Fruit fly (Drosophila melanogaster) whole organism, embryonic: ENCODE measurements around the gene Hex-t2.

ENCODE experiments used
- CG11093 ChIP-seq: fragments of 200-800 bp; sonication (Bioruptor generic); IDR thresholded peaks from 3 replicates; pipeline ENCODE4 v1.3.6; 2022; ENCODE audit warnings: missing biosample characterization, missing genetic modification characterization
- CG12391 ChIP-seq: fragments of 200-800 bp; sonication (Bioruptor generic); optimal IDR thresholded peaks from 3 replicates; lab custom pipeline; 2018; ENCODE audit warnings: missing biosample characterization, mild to moderate bottlenecking, missing genetic modification characterization, moderate library complexity
- CG12659 ChIP-seq: fragments of 200-800 bp; sonication (Bioruptor generic); optimal IDR thresholded peaks from 3 replicates; lab custom pipeline; 2017; ENCODE audit warnings: mild to moderate bottlenecking, missing biosample characterization, missing genetic modification reagents, missing genetic modification characterization
- CG13775 ChIP-seq: fragments of 200-800 bp; sonication (Bioruptor generic); optimal IDR thresholded peaks from 3 replicates; lab custom pipeline; 2017; ENCODE audit warnings: missing biosample characterization, mild to moderate bottlenecking, missing genetic modification characterization
- CG3065 ChIP-seq: fragments of 200-800 bp; sonication (Bioruptor generic); optimal IDR thresholded peaks from 2 replicates; lab custom pipeline; 2016; ENCODE audit warnings: missing biosample characterization, missing genetic modification characterization
- CG4282 ChIP-seq: fragments of 200-800 bp; sonication (Bioruptor generic); optimal IDR thresholded peaks from 2 replicates; lab custom pipeline; 2016; ENCODE audit warnings: missing biosample characterization, missing genetic modification characterization
- CG4360 ChIP-seq: fragments of 200-800 bp; sonication (Bioruptor generic); IDR thresholded peaks from 2 replicates; pipeline ENCODE4 v1.3.6; 2022; ENCODE audit warnings: missing biosample characterization, missing genetic modification characterization
- Hey ChIP-seq: fragments of 200-800 bp; sonication (Bioruptor generic); optimal IDR thresholded peaks from 3 replicates; lab custom pipeline; 2018; ENCODE audit warnings: missing biosample characterization, mild to moderate bottlenecking, missing genetic modification characterization
- NC2α ChIP-seq: fragments of 200-800 bp; sonication (Bioruptor generic); optimal IDR thresholded peaks from 2 replicates; lab custom pipeline; 2016; ENCODE audit warnings: missing biosample characterization, missing genetic modification characterization
- mam ChIP-seq: fragments of 200-800 bp; sonication (Bioruptor generic); optimal IDR thresholded peaks from 3 replicates; lab custom pipeline; 2016; ENCODE audit warnings: missing biosample characterization, missing genetic modification characterization
- pan ChIP-seq, 4 experiments: fragments of >200 bp in 3 of 4; fragments of 200-800 bp in 1 of 4; sonication (Bioruptor generic) in 1 of 4; optimal IDR thresholded peaks in 3 of 4; IDR thresholded peaks in 1 of 4; 2 replicates each; pipeline versions ENCODE4 v1.3.6 to Lab custom; 2017 to 2022; ENCODE audit warnings: missing biosample characterization in 2 of 4, missing genetic modification characterization in 2 of 4, mixed read lengths in 1 of 4
- pita ChIP-seq: fragments of 200-800 bp; sonication (Bioruptor generic); optimal IDR thresholded peaks from 2 replicates; lab custom pipeline; 2017; ENCODE audit warnings: missing biosample characterization, mild to moderate bottlenecking, missing genetic modification characterization
- tin ChIP-seq: fragments of 200-800 bp; sonication (Bioruptor generic); optimal IDR thresholded peaks from 3 replicates; lab custom pipeline; 2016; ENCODE audit warnings: missing biosample characterization, missing genetic modification characterization

dm6 chr3R:26432978-26433377 lies 17.5 kb upstream of the Hex-t2 start:
- TF ChIP-seq CG4282 (no peak), mam (GFP tag; lab: Kevin White, UChicago) (no peak), pita (GFP tag; lab: Kevin White, UChicago) (no peak), tin (GFP tag; lab: Kevin White, UChicago) (no peak), pan (optimal IDR thresholded peaks at IDR 0.05; lab: Kevin White, UChicago) (no peak), pan (GFP tag; optimal IDR thresholded peaks at IDR 0.05 in 1 of 2, IDR thresholded peaks at IDR 0.05 in 1 of 2) (no peak), CG13775 (no peak), CG12391 (tag; lab: Kevin White, UChicago) (no peak), Hey (no peak), CG11093 (GFP tag; lab: Robert Waterston, UW) (no peak), NC2α (GFP tag; lab: Kevin White, UChicago) (no peak), CG12659 (GFP tag; lab: Kevin White, UChicago) (no peak), CG4360 (GFP tag; lab: Robert Waterston, UW) (no peak), CG3065 (GFP tag; lab: Kevin White, UChicago) (no peak)
